Worm (Caenorhabditis elegans): ENCODE data around the gene vps-29.

DNA sequence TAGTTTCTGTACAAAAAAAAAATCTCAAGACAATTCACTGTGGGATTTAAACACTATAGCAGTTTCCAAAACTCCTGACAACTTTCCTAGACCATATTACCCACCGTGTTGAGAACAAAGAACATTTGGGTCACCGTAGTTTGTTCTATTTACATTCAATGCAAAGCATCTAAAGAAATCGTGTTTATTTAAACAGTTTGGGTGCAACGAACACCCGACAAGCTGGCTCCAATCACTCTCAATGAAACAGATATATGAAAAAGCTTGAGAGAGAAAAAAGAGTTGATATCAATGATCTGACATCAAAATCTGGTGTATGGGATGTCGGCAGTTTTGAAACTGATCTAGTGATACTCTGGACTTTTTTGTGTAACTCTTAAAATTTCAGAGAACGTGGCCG lies 42.1 kb upstream of the vps-29 start:
- no peak for TF ChIP-seq nhr-232 (tag; optimal IDR thresholded peaks at IDR 0.05)
- TF ChIP-seq ets-4 (tag; optimal IDR thresholded peaks at IDR 0.05), result no peak

Measured in whole organism, late embryonic.